Worm (Caenorhabditis elegans): ENCODE measurements around the gene acp-6.

ce11 chrIV:6474751-6475150 lies 48.8 kb upstream of the acp-6 start:
- TF ChIP-seq ztf-11 (tag; optimal IDR thresholded peaks at IDR 0.05) = no peak
- TF ChIP-seq ama-1 (optimal IDR thresholded peaks at IDR 0.05) = no peak
- no peak for TF ChIP-seq mdl-1 (tag; optimal IDR thresholded peaks at IDR 0.05)
- TF ChIP-seq R02D3.7 (tag; optimal IDR thresholded peaks at IDR 0.05) = no peak
- no peak for TF ChIP-seq unc-39 (tag; optimal IDR thresholded peaks at IDR 0.05)
